Worm (Caenorhabditis elegans): ENCODE measurements around the gene ubq-1.

The ubq-1 gene

DNA sequence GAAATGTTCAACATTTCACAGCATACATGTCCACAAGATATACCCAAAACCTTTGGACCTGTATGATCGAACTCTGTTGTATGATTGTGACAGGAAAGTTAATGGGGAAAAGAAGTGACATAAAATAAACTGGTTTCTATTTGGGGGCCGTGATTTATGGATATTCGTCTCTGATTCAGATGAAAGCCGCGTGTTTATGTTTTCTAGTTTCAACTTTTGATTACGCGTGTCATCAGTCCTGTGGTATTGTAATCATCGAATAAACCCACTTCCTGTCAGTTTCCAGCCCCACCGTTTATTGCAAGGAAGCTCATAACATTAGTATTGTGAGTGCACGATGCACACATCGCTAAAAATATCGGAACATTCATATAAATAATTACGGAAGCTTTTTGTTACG lies 17.8 kb upstream of the ubq-1 start:
- no peak for TF ChIP-seq blmp-1 (tag; optimal IDR thresholded peaks at IDR 0.05)
- TF ChIP-seq mab-5 (tag; optimal IDR thresholded peaks at IDR 0.05): no peak

DNA sequence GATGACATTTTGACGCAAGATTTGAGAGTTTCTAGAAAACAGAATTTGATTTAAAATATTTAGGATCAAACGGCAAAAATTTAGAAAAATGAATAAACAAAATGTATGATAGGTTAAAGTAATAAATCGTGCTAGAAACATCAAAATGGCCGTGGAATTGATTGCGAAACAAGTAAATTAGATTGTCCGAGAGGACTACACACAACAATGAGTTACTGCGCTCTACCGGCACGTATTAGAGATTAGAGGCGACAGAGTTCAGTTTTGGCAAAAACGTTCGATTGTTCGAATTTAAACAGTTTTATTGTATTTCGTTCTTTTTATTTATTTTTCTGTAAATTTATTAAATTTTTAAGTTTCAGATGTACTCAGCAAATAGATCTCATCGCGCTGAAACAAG lies 14.3 kb upstream of the ubq-1 start, which contains the start of the genes dnc-2 and bcl-7:
Gene dnc-2 (minus strand): TSS at position 33 of the 400 bp plus-strand sequence.
Gene bcl-7 (plus strand): TSS at position 363 of the 400 bp plus-strand sequence.
- TF ChIP-seq blmp-1 (tag; optimal IDR thresholded peaks at IDR 0.05): no peak
- no peak for TF ChIP-seq nhr-28 (tag; optimal IDR thresholded peaks at IDR 0.05)
- TF ChIP-seq ces-1 (GFP tag; optimal IDR thresholded peaks at IDR 0.05): peak; percentile 72
- TF ChIP-seq hlh-1 (tag; optimal IDR thresholded peaks at IDR 0.05): no peak
- no peak for TF ChIP-seq nhr-12 (tag; optimal IDR thresholded peaks at IDR 0.05)
- no peak for TF ChIP-seq mls-2 (tag; optimal IDR thresholded peaks at IDR 0.05)
- no peak for TF ChIP-seq elt-1 (tag; optimal IDR thresholded peaks at IDR 0.05; ENCODE audit: borderline replicate concordance, insufficient read depth)
- no peak for TF ChIP-seq zip-8 (tag; optimal IDR thresholded peaks at IDR 0.05)
- TF ChIP-seq elt-3 (tag; optimal IDR thresholded peaks at IDR 0.05): no peak
- peak; percentile 1 for TF ChIP-seq pha-4 (tag; optimal IDR thresholded peaks at IDR 0.05)
- TF ChIP-seq flh-1 (GFP tag; optimal IDR thresholded peaks at IDR 0.05): no peak
- no peak for TF ChIP-seq M03D4.4 (tag; optimal IDR thresholded peaks at IDR 0.05)
- TF ChIP-seq tbx-8 (GFP tag; optimal IDR thresholded peaks at IDR 0.05): no peak
- TF ChIP-seq unc-120 (tag; optimal IDR thresholded peaks at IDR 0.05; ENCODE audit: poor library complexity, severe bottlenecking): no peak
- TF ChIP-seq snpc-4 (tag; optimal IDR thresholded peaks at IDR 0.05): no peak
- TF ChIP-seq nhr-76 (tag; optimal IDR thresholded peaks at IDR 0.05): no peak
- TF ChIP-seq lin-13 (tag; optimal IDR thresholded peaks at IDR 0.05): peak; percentile 9
- no peak for TF ChIP-seq lin-32 (GFP tag; optimal IDR thresholded peaks at IDR 0.05)
- TF ChIP-seq mep-1 (tag; optimal IDR thresholded peaks at IDR 0.05): peak; percentile 4
- TF ChIP-seq ceh-83 (GFP tag; optimal IDR thresholded peaks at IDR 0.05): no peak
- no peak for TF ChIP-seq unc-62 (GFP tag; optimal IDR thresholded peaks at IDR 0.05)
- no peak for TF ChIP-seq drap-1 (GFP tag; optimal IDR thresholded peaks at IDR 0.05)
- no peak for TF ChIP-seq ceh-43 (GFP tag; optimal IDR thresholded peaks at IDR 0.05)
- TF ChIP-seq ztf-11 (tag; optimal IDR thresholded peaks at IDR 0.05): no peak
- TF ChIP-seq ham-2 (GFP tag; optimal IDR thresholded peaks at IDR 0.05): no peak
- no peak for TF ChIP-seq lsy-2 (tag; optimal IDR thresholded peaks at IDR 0.05)
- TF ChIP-seq nhr-237 (tag; optimal IDR thresholded peaks at IDR 0.05): no peak
- no peak for TF ChIP-seq sptf-1 (tag; optimal IDR thresholded peaks at IDR 0.05)
- TF ChIP-seq sem-2 (GFP tag; optimal IDR thresholded peaks at IDR 0.05): no peak
- TF ChIP-seq unc-39 (tag; optimal IDR thresholded peaks at IDR 0.05): no peak
- TF ChIP-seq ceh-39 (tag; optimal IDR thresholded peaks at IDR 0.05): no peak
- TF ChIP-seq cnd-1 (tag; optimal IDR thresholded peaks at IDR 0.05): no peak
- no peak for TF ChIP-seq mab-5 (tag; optimal IDR thresholded peaks at IDR 0.05)
- TF ChIP-seq bed-3 (GFP tag; optimal IDR thresholded peaks at IDR 0.05): no peak
- TF ChIP-seq nhr-2 (tag; optimal IDR thresholded peaks at IDR 0.05): no peak

DNA sequence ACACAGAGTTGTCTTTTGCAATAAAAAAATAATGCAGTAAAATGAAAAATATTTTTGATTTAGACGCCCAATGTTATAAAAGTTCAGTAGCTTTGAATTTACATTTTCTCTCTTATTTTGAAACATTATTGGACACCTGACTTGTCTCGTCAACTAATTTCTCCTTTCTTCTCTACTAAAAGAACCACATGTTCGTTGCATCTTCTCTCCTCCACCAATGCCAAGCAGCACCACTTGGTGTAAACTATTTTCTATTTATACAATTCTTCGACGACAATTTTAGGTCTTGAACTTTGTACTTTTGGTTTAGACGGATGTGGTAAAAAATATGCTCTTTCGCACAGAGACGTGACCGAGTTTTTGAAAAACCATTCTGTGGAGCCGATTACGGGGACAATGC lies 9.4 kb upstream of the ubq-1 start:
- TF ChIP-seq ces-1 (GFP tag; optimal IDR thresholded peaks at IDR 0.05): no peak
- peak; percentile 95 for TF ChIP-seq hlh-1 (tag; optimal IDR thresholded peaks at IDR 0.05)
- TF ChIP-seq unc-120 (tag; optimal IDR thresholded peaks at IDR 0.05; ENCODE audit: poor library complexity, severe bottlenecking): peak; percentile 17
- peak; percentile 27 for TF ChIP-seq unc-62 (GFP tag; optimal IDR thresholded peaks at IDR 0.05)

DNA sequence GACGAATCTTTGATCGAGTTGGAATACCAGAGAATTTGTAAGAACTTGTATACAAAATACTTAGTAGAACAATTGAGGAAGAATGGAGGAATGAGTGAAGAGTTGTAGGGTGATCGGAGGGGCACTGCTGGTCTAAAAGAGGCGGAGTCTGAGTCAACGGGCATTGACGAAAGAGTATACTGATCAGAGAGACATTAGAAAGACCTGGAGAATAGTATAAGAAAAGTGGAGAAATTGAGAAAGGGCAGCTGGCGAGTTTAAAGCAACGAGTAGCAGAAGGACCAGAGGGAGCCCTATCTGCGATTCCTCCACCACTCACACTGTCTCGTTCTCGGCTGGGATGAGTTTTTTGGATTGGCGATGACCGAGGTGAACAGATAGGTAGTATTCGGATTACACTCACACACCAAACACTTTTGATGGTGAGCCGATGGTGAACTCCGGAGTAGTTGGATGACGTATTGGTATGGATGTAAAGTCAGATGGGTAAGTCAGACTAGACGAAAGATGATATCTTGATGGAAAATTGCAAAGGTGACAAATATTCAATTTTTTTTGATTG lies 8.5 kb upstream of the ubq-1 start, which contains the start of gene EGAP1.5:
Gene EGAP1.5 (plus strand): TSS at position 289 of the 562 bp plus-strand sequence.
- TF ChIP-seq hlh-1 (tag; optimal IDR thresholded peaks at IDR 0.05): peak; percentile 97
- TF ChIP-seq unc-62 (GFP tag; optimal IDR thresholded peaks at IDR 0.05): peak; percentile 62
- no peak for TF ChIP-seq M03D4.4 (tag; optimal IDR thresholded peaks at IDR 0.05)
- TF ChIP-seq unc-120 (tag; optimal IDR thresholded peaks at IDR 0.05; ENCODE audit: poor library complexity, severe bottlenecking): peak; percentile 81
